Worm (Caenorhabditis elegans): Measurements from ENCODE around the gene clec-207.
"Not testable (repeated sequence)": the region's sequence is repeated elsewhere in the genome, so short reads cannot be mapped to it uniquely, and the experiment has no call there.

clec-207 gene

ce11 chrV:2076043-2076442, 19.8 kb upstream of the clec-207 start:
- TF ChIP-seq nhr-77 (tag; optimal IDR thresholded peaks at IDR 0.05) = no peak
- TF ChIP-seq ZK546.5 (tag; optimal IDR thresholded peaks at IDR 0.05) = no peak
- TF ChIP-seq nhr-43 (tag; optimal IDR thresholded peaks at IDR 0.05; ENCODE audit: poor library complexity, severe bottlenecking) = no peak
- no peak for TF ChIP-seq lin-15B (tag; optimal IDR thresholded peaks at IDR 0.05)
- TF ChIP-seq egl-27 (tag; optimal IDR thresholded peaks at IDR 0.05) = no peak
- TF ChIP-seq hmg-11 (tag; optimal IDR thresholded peaks at IDR 0.05) = no peak
- TF ChIP-seq lin-39 (tag; optimal IDR thresholded peaks at IDR 0.05) = peak; percentile 53
- no peak for TF ChIP-seq nhr-76 (tag; optimal IDR thresholded peaks at IDR 0.05)

ce11 chrV:2081269-2081668, 14.6 kb upstream of the clec-207 start:
- TF ChIP-seq elt-1 (tag; optimal IDR thresholded peaks at IDR 0.05) = no peak
- no peak for TF ChIP-seq snpc-4 (tag; optimal IDR thresholded peaks at IDR 0.05)
- TF ChIP-seq nhr-11 (tag; optimal IDR thresholded peaks at IDR 0.05) = no peak

ce11 chrV:2081894-2082293, 14.0 kb upstream of the clec-207 start:
- TF ChIP-seq egl-5 (tag; optimal IDR thresholded peaks at IDR 0.05) (peak; percentile 1), eor-1 (tag; optimal IDR thresholded peaks at IDR 0.05) (no peak)

ce11 chrV:2083869-2084268, 12.0 kb upstream of the clec-207 start:
- no peak for TF ChIP-seq nhr-43 (tag; optimal IDR thresholded peaks at IDR 0.05; ENCODE audit: poor library complexity, severe bottlenecking)
- no peak for TF ChIP-seq unc-62 (GFP tag; optimal IDR thresholded peaks at IDR 0.05)
- no peak for TF ChIP-seq lin-39 (tag; optimal IDR thresholded peaks at IDR 0.05)
- TF ChIP-seq ceh-16 (tag; optimal IDR thresholded peaks at IDR 0.05) = no peak
- TF ChIP-seq ZK546.5 (tag; optimal IDR thresholded peaks at IDR 0.05) = no peak
- no peak for TF ChIP-seq ztf-11 (tag; optimal IDR thresholded peaks at IDR 0.05)
- TF ChIP-seq fos-1 (tag; optimal IDR thresholded peaks at IDR 0.05) = no peak

- not testable (repeated sequence) for TF ChIP-seq lin-39, nhr-28, snpc-4 (tag; optimal IDR thresholded peaks at IDR 0.05)
These were observed 10.1 kb upstream of the clec-207 start, which contains the start of gene F36F12.3 for ce11 chrV:2085745-2086267. TSS of gene F36F12.3 (plus strand) at chrV:2085795.

ce11 chrV:2090321-2090720, 5.6 kb upstream of the clec-207 start, which contains the start of gene ztf-28:
TSS of gene ztf-28 (plus strand) at chrV:2090669.
- TF ChIP-seq nhr-77, nhr-67, elt-2 (tag; optimal IDR thresholded peaks at IDR 0.05): not testable (repeated sequence)

ce11 chrV:2095204-2095603, 668 bp upstream of the clec-207 start, which contains the start of gene F36F12.2:
TSS of gene F36F12.2 (minus strand) at chrV:2095304.
- no peak for TF ChIP-seq nhr-43 (tag; optimal IDR thresholded peaks at IDR 0.05; ENCODE audit: poor library complexity, severe bottlenecking)
- no peak for TF ChIP-seq egl-27 (tag; optimal IDR thresholded peaks at IDR 0.05)
- TF ChIP-seq eor-1 (tag; optimal IDR thresholded peaks at IDR 0.05) = no peak
- TF ChIP-seq ceh-82 (tag; optimal IDR thresholded peaks at IDR 0.05) = no peak
- no peak for TF ChIP-seq nhr-77 (tag; optimal IDR thresholded peaks at IDR 0.05)
- TF ChIP-seq nhr-25 (tag; optimal IDR thresholded peaks at IDR 0.05) = no peak
- no peak for TF ChIP-seq ztf-4 (tag; optimal IDR thresholded peaks at IDR 0.05)
- TF ChIP-seq aly-2 (tag; optimal IDR thresholded peaks at IDR 0.05) = no peak
- no peak for TF ChIP-seq sea-2 (GFP tag; optimal IDR thresholded peaks at IDR 0.05)
- no peak for TF ChIP-seq ZK546.5 (tag; optimal IDR thresholded peaks at IDR 0.05)
- TF ChIP-seq ceh-16 (tag; optimal IDR thresholded peaks at IDR 0.05) = no peak
- no peak for TF ChIP-seq hmg-11 (tag; optimal IDR thresholded peaks at IDR 0.05)
- TF ChIP-seq pha-4 (tag; optimal IDR thresholded peaks at IDR 0.05) = no peak
- no peak for TF ChIP-seq R02D3.7 (tag; optimal IDR thresholded peaks at IDR 0.05)
- TF ChIP-seq egl-5 (tag; optimal IDR thresholded peaks at IDR 0.05) = no peak
- TF ChIP-seq fos-1 (tag; optimal IDR thresholded peaks at IDR 0.05) = no peak
- TF ChIP-seq fkh-2 (tag; optimal IDR thresholded peaks at IDR 0.05) = no peak
- no peak for TF ChIP-seq nfya-1 (tag; optimal IDR thresholded peaks at IDR 0.05; ENCODE audit: insufficient read depth)
- no peak for TF ChIP-seq skn-1 (tag; optimal IDR thresholded peaks at IDR 0.05)
- no peak for TF ChIP-seq nhr-237 (tag; optimal IDR thresholded peaks at IDR 0.05)
